Fruit fly (Drosophila melanogaster) whole organism, embryonic: ENCODE measurements around the gene kirre.

Experiments used
- Blimp-1 ChIP-seq: fragments of 200-800 bp; sonication (Bioruptor generic); optimal IDR thresholded peaks from 3 replicates; lab custom pipeline; 2018; ENCODE audit warnings: missing biosample characterization, missing genetic modification characterization, mild to moderate bottlenecking, moderate library complexity, missing genetic modification reagents
- BtbVII ChIP-seq: fragments of 200-800 bp; sonication (Bioruptor generic); optimal IDR thresholded peaks from 3 replicates; lab custom pipeline; 2017; ENCODE audit warnings: missing biosample characterization, mild to moderate bottlenecking, missing genetic modification characterization
- CG10366 ChIP-seq: fragments of 200-800 bp; sonication (Bioruptor generic); IDR thresholded peaks from 2 replicates; pipeline ENCODE4 v1.3.6; 2022; ENCODE audit warnings: missing biosample characterization, missing genetic modification characterization
- CG10565 ChIP-seq: fragments of 200-800 bp; sonication (Bioruptor generic); optimal IDR thresholded peaks from 3 replicates; lab custom pipeline; 2016; ENCODE audit warnings: missing biosample characterization, mild to moderate bottlenecking, missing genetic modification characterization
- CG11085 ChIP-seq: fragments of 200-800 bp; sonication (Bioruptor generic); IDR thresholded peaks from 2 replicates; pipeline ENCODE4 v1.3.6; 2022; ENCODE audit warnings: missing biosample characterization, missing genetic modification characterization
- CG11504 ChIP-seq: fragments of 200-800 bp; sonication (Bioruptor generic); optimal IDR thresholded peaks from 3 replicates; lab custom pipeline; 2019; ENCODE audit warnings: missing biosample characterization, mild to moderate bottlenecking, missing genetic modification characterization, moderate library complexity
- CG11723 ChIP-seq: fragments of 200-800 bp; sonication (Bioruptor generic); optimal IDR thresholded peaks from 2 replicates; lab custom pipeline; 2017; ENCODE audit warnings: missing biosample characterization, mild to moderate bottlenecking, missing genetic modification characterization
- CG18262 ChIP-seq: fragments of 200-800 bp; optimal IDR thresholded peaks from 3 replicates; lab custom pipeline; 2019; ENCODE audit warnings: missing biosample characterization, mild to moderate bottlenecking, missing genetic modification characterization, moderate library complexity
- CG2129 ChIP-seq: fragments of 200-800 bp; sonication (Bioruptor generic); IDR thresholded peaks from 2 replicates; pipeline ENCODE4 v1.3.6; 2022; ENCODE audit warnings: missing biosample characterization, missing genetic modification characterization; ENCODE audit not compliant: partially characterized antibody
- CG31224 ChIP-seq: fragments of 200-800 bp; sonication (Bioruptor generic); IDR thresholded peaks from 2 replicates; pipeline ENCODE4 v1.3.6; 2022; ENCODE audit warnings: missing biosample characterization, missing genetic modification characterization
- CG34422 ChIP-seq: fragments of 200-800 bp; sonication (Bioruptor generic); IDR thresholded peaks from 3 replicates; pipeline ENCODE4 v1.3.6; 2022; ENCODE audit warnings: missing biosample characterization, missing genetic modification characterization
- CG4730 ChIP-seq: fragments of 200-800 bp; sonication (Bioruptor generic); IDR thresholded peaks from 2 replicates; pipeline ENCODE4 v1.3.6; 2022; ENCODE audit warnings: missing biosample characterization, missing genetic modification characterization
- CG5180 ChIP-seq: fragments of 200-800 bp; sonication (Bioruptor generic); optimal IDR thresholded peaks from 3 replicates; lab custom pipeline; 2017; ENCODE audit warnings: missing biosample characterization, missing genetic modification characterization, mild to moderate bottlenecking, moderate library complexity, missing genetic modification reagents
- CG6272 ChIP-seq: fragments of 200-800 bp; sonication (Bioruptor generic); IDR thresholded peaks from 2 replicates; pipeline ENCODE4 v1.3.6; 2022; ENCODE audit warnings: missing biosample characterization, missing genetic modification characterization
- CG7372 ChIP-seq: fragments of 200-800 bp; sonication (Bioruptor generic); IDR thresholded peaks from 2 replicates; pipeline ENCODE4 v1.3.6; 2022; ENCODE audit warnings: missing biosample characterization, missing genetic modification characterization
- CG8290 ChIP-seq, 3 experiments: fragments of 200-800 bp; sonication (Bioruptor generic); optimal IDR thresholded peaks; 2 replicates each; lab custom pipeline; 2016 to 2019; ENCODE audit warnings: missing biosample characterization in 3 of 3, missing genetic modification characterization in 3 of 3, mild to moderate bottlenecking in 2 of 3, moderate library complexity in 1 of 3
- CG8944 ChIP-seq: fragments of 200-800 bp; sonication (Bioruptor generic); optimal IDR thresholded peaks from 3 replicates; lab custom pipeline; 2016; ENCODE audit warnings: missing biosample characterization, missing genetic modification characterization
- CG9727 ChIP-seq: fragments of 200-800 bp; sonication (Bioruptor generic); optimal IDR thresholded peaks from 3 replicates; lab custom pipeline; 2017; ENCODE audit warnings: missing biosample characterization, mild to moderate bottlenecking, missing genetic modification characterization
- CG9932 ChIP-seq: fragments of 200-800 bp; sonication (Bioruptor generic); IDR thresholded peaks from 2 replicates; pipeline ENCODE4 v1.3.6; 2022; ENCODE audit warnings: missing biosample characterization, missing genetic modification characterization
- Deaf1 ChIP-seq: fragments of 200-800 bp; optimal IDR thresholded peaks from 3 replicates; lab custom pipeline; 2019; ENCODE audit warnings: missing biosample characterization, mild to moderate bottlenecking, missing genetic modification characterization, moderate library complexity
- Eip74EF ChIP-seq, 2 experiments: fragments of 200-800 bp in 1 of 2; fragments of >200 bp in 1 of 2; sonication (Bioruptor generic) in 1 of 2; optimal IDR thresholded peaks; 2 replicates each; lab custom pipeline; 2017 to 2019; ENCODE audit warnings: missing biosample characterization in 2 of 2, missing genetic modification characterization in 2 of 2, mild to moderate bottlenecking in 1 of 2, moderate library complexity in 1 of 2
- Fer3 ChIP-seq: fragments of 200-800 bp; sonication (Bioruptor generic); optimal IDR thresholded peaks from 2 replicates; lab custom pipeline; 2018; ENCODE audit warnings: missing biosample characterization, mild to moderate bottlenecking, missing genetic modification characterization, moderate library complexity
- Gsc ChIP-seq: fragments of 200-800 bp; sonication (Bioruptor generic); IDR thresholded peaks from 2 replicates; pipeline ENCODE4 v1.3.6; 2022; ENCODE audit warnings: missing biosample characterization, missing genetic modification characterization
- Hr78 ChIP-seq, 2 experiments: fragments of 200-800 bp in 1 of 2; fragments of >200 bp in 1 of 2; sonication (Bioruptor generic) in 1 of 2; optimal IDR thresholded peaks; 2 replicates each; lab custom pipeline; 2017 to 2019; ENCODE audit warnings: missing biosample characterization in 2 of 2, missing genetic modification characterization in 2 of 2, mild to moderate bottlenecking in 1 of 2, moderate library complexity in 1 of 2
- Lhr ChIP-seq: fragments of 200-800 bp; sonication (Bioruptor generic); optimal IDR thresholded peaks from 3 replicates; lab custom pipeline; 2017; ENCODE audit warnings: mild to moderate bottlenecking, missing biosample characterization, missing genetic modification reagents, missing genetic modification characterization
- Mrtf ChIP-seq: fragments of 200-800 bp; sonication (Bioruptor generic); IDR thresholded peaks from 3 replicates; pipeline ENCODE4 v1.3.6; 2022; ENCODE audit warnings: missing biosample characterization, missing genetic modification characterization
- Myb ChIP-seq: fragments of 200-800 bp; sonication (Bioruptor generic); optimal IDR thresholded peaks from 2 replicates; lab custom pipeline; 2016; ENCODE audit warnings: missing biosample characterization, missing genetic modification characterization
- Usf ChIP-seq: fragments of 200-800 bp; sonication (Bioruptor generic); optimal IDR thresholded peaks from 2 replicates; lab custom pipeline; 2017; ENCODE audit warnings: missing genotype, missing biosample characterization, missing genetic modification characterization
- abd-A ChIP-seq: fragments of 200-800 bp; sonication (Bioruptor generic); optimal IDR thresholded peaks from 3 replicates; lab custom pipeline; 2019; ENCODE audit warnings: missing biosample characterization, mild to moderate bottlenecking, missing genetic modification characterization, moderate library complexity
- bcd ChIP-seq: fragments of 200-800 bp; sonication (Bioruptor generic); optimal IDR thresholded peaks from 2 replicates; lab custom pipeline; 2017; ENCODE audit warnings: missing biosample characterization, mild to moderate bottlenecking, missing genetic modification characterization
- br ChIP-seq: fragments of >200 bp; optimal IDR thresholded peaks from 2 replicates; lab custom pipeline; 2017
- dmrt11E ChIP-seq: fragments of 200-800 bp; sonication (Bioruptor generic); optimal IDR thresholded peaks from 3 replicates; lab custom pipeline; 2018; ENCODE audit warnings: missing biosample characterization, mild to moderate bottlenecking, missing genetic modification characterization, moderate library complexity
- dmrt99B ChIP-seq: fragments of 200-800 bp; sonication (Bioruptor generic); optimal IDR thresholded peaks from 2 replicates; lab custom pipeline; 2018; ENCODE audit warnings: missing biosample characterization, mild to moderate bottlenecking, missing genetic modification characterization, moderate library complexity
- emc ChIP-seq: fragments of 200-800 bp; sonication (Bioruptor generic); optimal IDR thresholded peaks from 2 replicates; lab custom pipeline; 2016; ENCODE audit warnings: missing biosample characterization, missing genetic modification characterization
- fd3F ChIP-seq: fragments of 200-800 bp; sonication (Bioruptor generic); optimal IDR thresholded peaks from 2 replicates; lab custom pipeline; 2018; ENCODE audit warnings: missing biosample characterization, mild to moderate bottlenecking, missing genetic modification characterization, moderate library complexity
- ftz-f1 ChIP-seq: fragments of 200-800 bp; sonication (Bioruptor generic); optimal IDR thresholded peaks from 2 replicates; lab custom pipeline; 2016; ENCODE audit warnings: missing biosample characterization, missing genetic modification characterization
- gsb-n ChIP-seq: fragments of 200-800 bp; sonication (Bioruptor generic); optimal IDR thresholded peaks from 3 replicates; lab custom pipeline; 2018; ENCODE audit warnings: missing biosample characterization, mild to moderate bottlenecking, missing genetic modification characterization
- inv ChIP-seq: fragments of 200-800 bp; sonication (Bioruptor generic); IDR thresholded peaks from 2 replicates; pipeline ENCODE4 v1.3.6; 2022; ENCODE audit warnings: missing biosample characterization, missing genetic modification characterization; ENCODE audit not compliant: partially characterized antibody
- kay ChIP-seq: fragments of 200-800 bp; sonication (Bioruptor generic); optimal IDR thresholded peaks from 2 replicates; lab custom pipeline; 2016; ENCODE audit warnings: missing biosample characterization, missing genetic modification characterization
- lab ChIP-seq: fragments of 200-800 bp; sonication (Bioruptor generic); optimal IDR thresholded peaks from 3 replicates; lab custom pipeline; 2017; ENCODE audit warnings: missing biosample characterization, missing genetic modification characterization, mild to moderate bottlenecking, moderate library complexity, missing genetic modification reagents
- lbe ChIP-seq: fragments of 200-800 bp; sonication (Bioruptor generic); optimal IDR thresholded peaks from 2 replicates; lab custom pipeline; 2016; ENCODE audit warnings: missing biosample characterization, mild to moderate bottlenecking, missing genetic modification characterization
- lilli ChIP-seq: fragments of 200-800 bp; sonication (Bioruptor generic); optimal IDR thresholded peaks from 3 replicates; lab custom pipeline; 2016; ENCODE audit warnings: missing biosample characterization, missing genetic modification characterization
- nerfin-2 ChIP-seq: fragments of 200-800 bp; sonication (Bioruptor generic); IDR thresholded peaks from 2 replicates; pipeline ENCODE4 v1.3.6; 2022; ENCODE audit warnings: missing biosample characterization, missing genetic modification characterization; ENCODE audit not compliant: partially characterized antibody
- nom ChIP-seq: fragments of 200-800 bp; sonication (Bioruptor generic); optimal IDR thresholded peaks from 2 replicates; lab custom pipeline; 2017; ENCODE audit warnings: missing biosample characterization, missing genetic modification characterization, mild to moderate bottlenecking, moderate library complexity, missing genetic modification reagents
- sc ChIP-seq, 3 experiments: fragments of >200 bp in 2 of 3; fragments of 200-800 bp in 1 of 3; sonication (Bioruptor generic) in 1 of 3; optimal IDR thresholded peaks; 2 replicates in 2 of 3; 3 replicates in 1 of 3; lab custom pipeline; 2017; ENCODE audit warnings: mild to moderate bottlenecking in 1 of 3, missing biosample characterization in 1 of 3, missing genetic modification characterization in 1 of 3, missing genetic modification reagents in 1 of 3
- stc ChIP-seq: fragments of 200-800 bp; sonication (Bioruptor generic); IDR thresholded peaks from 2 replicates; pipeline ENCODE4 v1.3.6; 2022; ENCODE audit warnings: missing biosample characterization, missing genetic modification characterization
- tio ChIP-seq: fragments of 200-800 bp; sonication (Bioruptor generic); optimal IDR thresholded peaks from 2 replicates; lab custom pipeline; 2017; ENCODE audit warnings: missing biosample characterization, missing genetic modification characterization, inconsistent platforms
- toy ChIP-seq: fragments of 200-800 bp; sonication (Bioruptor generic); IDR thresholded peaks from 2 replicates; pipeline ENCODE4 v1.3.6; 2022; ENCODE audit warnings: missing biosample characterization, missing genetic modification characterization
- vfl ChIP-seq: fragments of 200-800 bp; sonication (Bioruptor generic); optimal IDR thresholded peaks from 2 replicates; lab custom pipeline; 2016; ENCODE audit warnings: missing biosample characterization, missing genetic modification characterization

The kirre gene

dm6 chrX:2744042-2744441 is 3.9 kb downstream of the kirre start, which contains the start of gene Syx4 (continued):
- peak; percentile 87 for TF ChIP-seq CG18262
- TF ChIP-seq ftz-f1 (GFP tag; lab: Kevin White, UChicago) = no peak
- peak; percentile 90 for TF ChIP-seq lbe (GFP tag; lab: Kevin White, UChicago)
- TF ChIP-seq CG8944 (GFP tag; lab: Kevin White, UChicago) = peak; percentile 82
- peak; percentile 70 for TF ChIP-seq CG4730
- TF ChIP-seq toy = peak; percentile 73
- TF ChIP-seq bcd (GFP tag; lab: Kevin White, UChicago) = peak; percentile 92
- peak; percentile 95 for TF ChIP-seq dmrt99B
- peak; percentile 39 for TF ChIP-seq dmrt11E
- TF ChIP-seq lab (GFP tag; lab: Kevin White, UChicago) = peak; percentile 97
- peak; percentile 75 for TF ChIP-seq Myb (GFP tag; lab: Kevin White, UChicago)
- TF ChIP-seq Deaf1 (tag; lab: Kevin White, UChicago) = peak; percentile 72
- TF ChIP-seq CG8290 (GFP tag; optimal IDR thresholded peaks at IDR 0.05; lab: Kevin White, UChicago) = peak; percentile 3
- TF ChIP-seq CG8290 (tag; optimal IDR thresholded peaks at IDR 0.05; lab: Kevin White, UChicago) = peak in 1 of 2 experiments; percentile 98
- TF ChIP-seq Usf (GFP tag; lab: Kevin White, UChicago) = peak; percentile 71
- TF ChIP-seq CG11504 = peak; percentile 92
- TF ChIP-seq CG2129 = no peak
- peak; percentile 76 for TF ChIP-seq CG5180 (GFP tag; lab: Kevin White, UChicago)
- TF ChIP-seq Hr78 (GFP tag; optimal IDR thresholded peaks at IDR 0.05; lab: Kevin White, UChicago) = peak in 1 of 2 experiments; percentile 53
- TF ChIP-seq lilli (GFP tag; lab: Kevin White, UChicago) = peak; percentile 93
- TF ChIP-seq tio (GFP tag; lab: Kevin White, UChicago) = peak; percentile 86
- TF ChIP-seq br (lab: Kevin White, UChicago) = no peak
- peak; percentile 83 for TF ChIP-seq vfl (GFP tag; lab: Kevin White, UChicago)
- TF ChIP-seq CG6272 (GFP tag; lab: Robert Waterston, UW) = peak; percentile 76
- TF ChIP-seq nom = peak; percentile 68
- TF ChIP-seq BtbVII (GFP tag; lab: Kevin White, UChicago) = peak; percentile 92
- TF ChIP-seq CG10366 = peak; percentile 89
- no peak for TF ChIP-seq sc (optimal IDR thresholded peaks at IDR 0.05; lab: Kevin White, UChicago)
- TF ChIP-seq sc (GFP tag; optimal IDR thresholded peaks at IDR 0.05; lab: Kevin White, UChicago) = peak; percentile 35
- TF ChIP-seq stc (GFP tag; lab: Robert Waterston, UW) = peak; percentile 89
- peak; percentile 79 for TF ChIP-seq gsb-n
- peak; percentile 49; the same call in 1 of the 2 replicates for TF ChIP-seq Gsc
- peak; percentile 95 for TF ChIP-seq Fer3 (tag; lab: Kevin White, UChicago)
- TF ChIP-seq kay (GFP tag; lab: Kevin White, UChicago) = peak; percentile 73
- TF ChIP-seq emc (GFP tag; lab: Kevin White, UChicago) = peak; percentile 79
- TF ChIP-seq Eip74EF (GFP tag; optimal IDR thresholded peaks at IDR 0.05; lab: Kevin White, UChicago) = peak in 1 of 2 experiments; percentile 85
- peak; percentile 89 for TF ChIP-seq CG34422 (GFP tag; lab: Robert Waterston, UW)
- TF ChIP-seq CG9727 = peak; percentile 86
- no peak for TF ChIP-seq nerfin-2 (GFP tag; lab: Robert Waterston, UW)
- peak; percentile 83 for TF ChIP-seq CG31224 (GFP tag; lab: Robert Waterston, UW)
- peak; percentile 77 for TF ChIP-seq CG11723 (GFP tag; lab: Kevin White, UChicago)
- TF ChIP-seq inv = no peak
- TF ChIP-seq abd-A (tag; lab: Kevin White, UChicago) = no peak
- TF ChIP-seq Lhr (GFP tag; lab: Kevin White, UChicago) = peak; percentile 50
- peak; percentile 86 for TF ChIP-seq Mrtf (GFP tag; lab: Robert Waterston, UW)
- TF ChIP-seq CG9932 = peak; percentile 86
- peak; percentile 83 for TF ChIP-seq CG7372
- peak; percentile 84 for TF ChIP-seq CG11085
- peak; percentile 84 for TF ChIP-seq Blimp-1 (GFP tag; lab: Kevin White, UChicago)
- TF ChIP-seq fd3F (GFP tag; lab: Kevin White, UChicago) = peak; percentile 92
- no peak for TF ChIP-seq CG10565 (GFP tag; lab: Kevin White, UChicago)
